Worm (Caenorhabditis elegans) whole organism, L3 larva: Measurements from ENCODE around the gene ptr-16.

Source experiments
- R02D3.7 ChIP-seq: fragments of 150-350 bp; optimal IDR thresholded peaks from 2 replicates; lab custom pipeline; 2014; ENCODE audit warnings: missing biosample characterization, missing genetic modification characterization
- ZK546.5 ChIP-seq: sonication (generic microtip); optimal IDR thresholded peaks from 2 replicates; lab custom pipeline; 2017; ENCODE audit warnings: missing biosample characterization, missing genetic modification characterization
- aly-2 ChIP-seq: fragments of 150-350 bp; optimal IDR thresholded peaks from 2 replicates; lab custom pipeline; 2014; ENCODE audit warnings: missing biosample characterization, missing genetic modification characterization
- ama-1 ChIP-seq: fragments of 150-350 bp; optimal IDR thresholded peaks from 2 replicates; lab custom pipeline; 2018
- ceh-82 ChIP-seq: fragments of 150-350 bp; optimal IDR thresholded peaks from 2 replicates; lab custom pipeline; 2014; ENCODE audit warnings: missing biosample characterization, missing genetic modification characterization
- egl-27 ChIP-seq: sonication (generic microtip); optimal IDR thresholded peaks from 4 replicates; lab custom pipeline; 2017; ENCODE audit warnings: missing biosample characterization, missing genetic modification reagents, missing genetic modification characterization
- egl-5 ChIP-seq: fragments of 150-350 bp; optimal IDR thresholded peaks from 2 replicates; lab custom pipeline; 2017; ENCODE audit warnings: missing biosample characterization, missing genetic modification reagents, missing genetic modification characterization, inconsistent platforms
- elt-2 ChIP-seq: sonication (generic microtip); optimal IDR thresholded peaks from 2 replicates; lab custom pipeline; 2016; ENCODE audit warnings: missing genetic modification reagents, mild to moderate bottlenecking, missing genetic modification characterization, missing compliant biosample characterization
- eor-1 ChIP-seq, 2 experiments: fragments of 150-350 bp; optimal IDR thresholded peaks; 2 replicates each; lab custom pipeline; 2014 to 2018; ENCODE audit warnings: missing biosample characterization in 2 of 2, missing genetic modification characterization in 2 of 2
- fkh-10 ChIP-seq: sonication (generic microtip); optimal IDR thresholded peaks from 2 replicates; lab custom pipeline; 2017; ENCODE audit warnings: missing biosample characterization, missing genetic modification reagents, missing genetic modification characterization
- fkh-2 ChIP-seq: fragments of 150-350 bp; optimal IDR thresholded peaks from 2 replicates; lab custom pipeline; 2014; ENCODE audit warnings: missing biosample characterization, missing genetic modification reagents, missing genetic modification characterization
- jun-1 ChIP-seq: fragments of 150-350 bp; optimal IDR thresholded peaks from 2 replicates; lab custom pipeline; 2014; ENCODE audit warnings: missing biosample characterization, missing genetic modification reagents, missing genetic modification characterization
- lin-15B ChIP-seq: fragments of 150-350 bp; optimal IDR thresholded peaks from 2 replicates; lab custom pipeline; 2014; ENCODE audit warnings: missing biosample characterization, missing genetic modification characterization
- lin-39 ChIP-seq: fragments of 150-350 bp; optimal IDR thresholded peaks from 2 replicates; lab custom pipeline; 2018; ENCODE audit warnings: missing biosample characterization, missing genetic modification reagents, missing genetic modification characterization
- lsy-12 ChIP-seq: sonication (generic microtip); optimal IDR thresholded peaks from 2 replicates; lab custom pipeline; 2016; ENCODE audit warnings: mild to moderate bottlenecking, missing genetic modification characterization, missing compliant biosample characterization
- mdl-1 ChIP-seq: fragments of 150-350 bp; optimal IDR thresholded peaks from 2 replicates; lab custom pipeline; 2014; ENCODE audit warnings: missing biosample characterization, missing genetic modification characterization
- mml-1 ChIP-seq: fragments of 150-350 bp; sonication (generic microtip); optimal IDR thresholded peaks from 3 replicates; lab custom pipeline; 2014; ENCODE audit warnings: missing biosample characterization, missing genetic modification characterization
- nfya-1 ChIP-seq: sonication (generic microtip); optimal IDR thresholded peaks from 2 replicates; lab custom pipeline; 2017; ENCODE audit warnings: missing genetic modification characterization, mild to moderate bottlenecking, missing compliant biosample characterization, antibody characterized with exemption, moderate library complexity; ENCODE audit not compliant: insufficient read depth
- nhr-23 ChIP-seq: fragments of 150-350 bp; optimal IDR thresholded peaks from 2 replicates; lab custom pipeline; 2014; ENCODE audit warnings: missing biosample characterization, missing genetic modification reagents, missing genetic modification characterization
- nhr-25 ChIP-seq: sonication (generic microtip); optimal IDR thresholded peaks from 2 replicates; lab custom pipeline; 2017; ENCODE audit warnings: missing biosample characterization, missing genetic modification characterization
- nhr-43 ChIP-seq: sonication (generic microtip); optimal IDR thresholded peaks from 2 replicates; lab custom pipeline; 2016; ENCODE audit warnings: mild to moderate bottlenecking, missing genetic modification characterization, missing compliant biosample characterization; ENCODE audit not compliant: poor library complexity, severe bottlenecking
- nhr-67 ChIP-seq: fragments of 150-350 bp; optimal IDR thresholded peaks from 2 replicates; lab custom pipeline; 2014; ENCODE audit warnings: missing biosample characterization, missing genetic modification characterization
- nhr-76 ChIP-seq: fragments of 150-350 bp; sonication (generic microtip); optimal IDR thresholded peaks from 5 replicates; lab custom pipeline; 2014; ENCODE audit warnings: missing biosample characterization, missing genetic modification characterization
- nhr-77 ChIP-seq: fragments of 150-350 bp; optimal IDR thresholded peaks from 2 replicates; lab custom pipeline; 2014; ENCODE audit warnings: missing biosample characterization, missing genetic modification characterization
- pha-4 ChIP-seq: fragments of 150-350 bp; optimal IDR thresholded peaks from 2 replicates; lab custom pipeline; 2014; ENCODE audit warnings: missing biosample characterization, missing genetic modification reagents, missing genetic modification characterization
- skn-1 ChIP-seq: fragments of 150-350 bp; optimal IDR thresholded peaks from 2 replicates; lab custom pipeline; 2014; ENCODE audit warnings: missing biosample characterization, missing genetic modification characterization
- snpc-4 ChIP-seq: fragments of 150-350 bp; optimal IDR thresholded peaks from 2 replicates; lab custom pipeline; 2014; ENCODE audit warnings: missing biosample characterization, missing genetic modification characterization
- ztf-4 ChIP-seq: fragments of 150-350 bp; optimal IDR thresholded peaks from 2 replicates; lab custom pipeline; 2014; ENCODE audit warnings: missing biosample characterization, missing genetic modification characterization

ptr-16 gene

DNA sequence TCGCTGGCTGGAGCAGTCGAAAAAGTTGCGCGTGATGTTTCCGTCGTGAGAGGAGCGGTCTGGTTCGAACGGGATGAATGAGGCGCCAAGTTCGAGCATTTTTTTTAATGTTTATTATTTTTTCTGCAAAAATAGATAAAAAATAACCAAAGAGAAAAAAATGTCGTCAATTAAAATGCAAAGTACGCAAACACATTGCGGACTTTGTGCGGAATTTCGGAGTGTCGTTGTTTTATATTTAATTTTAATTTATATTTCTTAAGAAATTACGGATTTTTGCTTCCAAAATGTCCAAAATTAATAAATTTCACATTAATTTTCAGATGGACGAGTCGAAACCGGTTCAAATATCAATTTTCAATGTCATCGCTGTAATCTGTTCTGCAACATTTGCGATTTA, 30.5 kb downstream of the ptr-16 start, which contains the start of the genes wrb-1 and Y50D4A.4 (continued):
- peak; percentile 56 for TF ChIP-seq nfya-1
- TF ChIP-seq fkh-2 (tag; lab: Kevin White, UChicago) = no peak
- no peak for TF ChIP-seq nhr-25
- TF ChIP-seq ceh-82 (tag; lab: Kevin White, UChicago) = no peak
- TF ChIP-seq ztf-4 (tag; lab: Kevin White, UChicago) = no peak
- no peak for TF ChIP-seq lsy-12 (tag; lab: Kevin White, UChicago)
- TF ChIP-seq jun-1 = no peak
- peak; percentile 76 for TF ChIP-seq lin-15B (tag; lab: Kevin White, UChicago)
- no peak for TF ChIP-seq nhr-77 (tag; lab: Kevin White, UChicago)
- TF ChIP-seq aly-2 (tag; lab: Kevin White, UChicago) = no peak
- peak; percentile 87 for TF ChIP-seq pha-4
- no peak for TF ChIP-seq lin-39
- peak; percentile 71 for TF ChIP-seq snpc-4 (tag; lab: Kevin White, UChicago)
- no peak for TF ChIP-seq nhr-43 (tag; lab: Kevin White, UChicago)
- TF ChIP-seq ama-1 (lab: Kevin White, UChicago) = no peak
- no peak for TF ChIP-seq nhr-67 (tag; lab: Kevin White, UChicago)
- peak; percentile 22 for TF ChIP-seq egl-5 (tag; lab: Kevin White, UChicago)

DNA sequence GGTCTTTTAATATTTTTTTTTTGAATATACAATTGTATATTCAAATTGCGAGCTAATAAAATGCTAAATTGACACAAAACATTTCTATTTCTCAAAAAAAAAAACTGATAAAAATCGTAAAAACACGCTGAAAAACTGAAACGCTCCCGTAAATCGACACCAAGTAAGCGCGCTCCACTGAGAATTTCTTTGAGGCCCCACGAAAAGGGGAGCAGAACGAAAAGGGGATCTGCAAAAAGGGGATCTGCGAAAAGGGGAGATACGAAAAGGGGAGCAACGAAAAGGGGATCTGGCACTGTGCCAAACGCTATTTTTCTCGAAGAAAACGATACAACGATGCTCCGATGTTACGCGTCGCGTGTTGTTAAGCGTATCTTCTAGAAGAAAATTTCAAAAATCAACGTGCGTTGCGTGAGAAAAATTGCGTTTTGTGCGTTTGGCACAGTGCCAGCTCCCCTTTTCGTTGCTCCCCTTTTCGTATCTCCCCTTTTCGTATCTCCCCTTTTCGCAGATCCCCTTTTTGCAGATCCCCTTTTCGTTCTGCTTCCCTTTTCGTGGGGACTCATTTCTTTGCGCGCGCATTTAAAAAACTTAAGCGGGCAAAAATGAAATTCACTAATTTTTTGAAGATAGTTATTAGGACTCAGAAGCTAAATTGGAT, 31.7 kb downstream of the ptr-16 start:
- TF ChIP-seq elt-2 (peak; percentile 10), lsy-12 (tag; lab: Kevin White, UChicago) (peak; percentile 27), lin-15B (tag; lab: Kevin White, UChicago) (peak; percentile 29), R02D3.7 (tag; lab: Kevin White, UChicago) (peak; percentile 87), nfya-1 (peak; percentile 23)

DNA sequence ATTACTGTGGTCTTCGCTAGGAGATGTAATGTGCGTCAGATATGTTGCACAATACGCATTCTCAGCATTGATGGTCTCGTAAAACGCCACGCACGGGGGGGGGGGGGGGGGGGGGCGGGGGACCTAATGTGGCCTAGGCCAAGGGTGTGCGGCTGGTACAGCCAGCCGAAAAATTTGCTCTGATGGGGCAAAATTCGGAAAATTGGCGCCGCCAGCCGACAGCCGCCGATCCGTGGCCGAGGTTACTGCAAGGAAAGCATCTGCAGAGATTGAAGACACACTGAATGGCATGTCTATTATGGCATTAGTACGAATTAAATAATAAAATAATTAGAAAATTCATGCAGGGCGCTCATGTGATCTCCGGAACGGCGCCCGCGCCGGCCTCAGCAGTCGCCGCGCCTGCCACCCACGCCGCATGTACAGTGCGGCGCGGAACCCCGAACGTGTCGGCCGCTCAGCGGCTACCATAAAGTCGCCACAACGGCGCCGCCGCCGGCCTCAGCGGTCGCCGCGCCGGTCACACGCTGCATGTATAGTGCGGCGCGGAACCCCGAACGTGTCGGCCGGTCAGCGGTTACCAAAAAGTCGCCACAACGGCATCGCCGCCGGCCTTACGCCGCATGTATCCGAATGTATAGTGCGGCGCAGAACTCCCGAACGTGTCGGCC, 33.8 kb downstream of the ptr-16 start, which contains the start of gene Y50D4A.6:
Gene Y50D4A.6 (minus strand): TSS at position 51 of the 671 bp plus-strand sequence.
- no peak for TF ChIP-seq eor-1 (tag; optimal IDR thresholded peaks at IDR 0.05; lab: Kevin White, UChicago)

DNA sequence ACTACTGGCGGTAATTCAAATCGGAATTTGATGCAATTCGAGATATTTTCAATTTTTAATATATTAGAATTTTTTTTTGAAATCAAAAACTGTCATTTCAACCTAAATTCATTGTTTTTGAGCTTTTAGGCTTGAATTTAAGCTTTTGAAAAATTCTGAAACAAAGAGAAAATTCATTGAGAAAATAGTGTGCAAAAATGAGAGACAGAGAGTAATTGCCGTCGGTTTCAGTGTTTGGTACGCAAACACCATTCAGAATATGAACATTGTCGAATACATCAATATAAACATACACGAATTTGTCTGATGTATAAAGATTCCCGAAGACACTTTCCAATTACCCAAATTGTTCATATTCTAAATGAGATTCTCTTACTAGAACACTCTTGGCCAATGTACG, 36.2 kb downstream of the ptr-16 start:
- no peak for TF ChIP-seq ceh-82 (tag; lab: Kevin White, UChicago)
- no peak for TF ChIP-seq nhr-76
- peak; percentile 4 for TF ChIP-seq lin-15B (tag; lab: Kevin White, UChicago)
- TF ChIP-seq aly-2 (tag; lab: Kevin White, UChicago) = no peak
- no peak for TF ChIP-seq nhr-67 (tag; lab: Kevin White, UChicago)
- TF ChIP-seq nhr-43 (tag; lab: Kevin White, UChicago) = no peak
- no peak for TF ChIP-seq mdl-1 (tag; lab: Kevin White, UChicago)
- no peak for TF ChIP-seq nhr-23 (tag; lab: Kevin White, UChicago)

DNA sequence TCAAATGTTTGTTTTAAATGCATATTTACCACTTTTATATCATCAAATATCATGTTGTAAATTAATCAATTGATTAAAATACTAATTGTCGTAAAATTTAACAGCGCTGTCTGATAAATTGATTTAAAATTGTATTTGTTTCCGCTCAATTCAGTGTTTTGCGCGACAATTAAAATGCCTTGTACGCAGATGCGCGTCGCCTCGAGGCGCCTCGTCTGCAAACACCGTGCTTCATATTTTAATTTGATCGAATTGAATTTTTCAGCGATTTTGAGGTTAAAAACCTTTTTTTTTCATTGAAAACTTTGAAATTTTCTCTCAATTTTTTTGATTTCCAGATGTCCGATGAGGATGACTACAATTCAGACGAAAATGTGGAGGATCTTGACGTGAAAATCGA, 41.5 kb downstream of the ptr-16 start, which contains the start of gene Y50D4A.5:
Gene Y50D4A.5 (plus strand): TSS at position 337 of the 400 bp plus-strand sequence.
- TF ChIP-seq lin-15B (tag; lab: Kevin White, UChicago) (peak; percentile 6), snpc-4 (tag; lab: Kevin White, UChicago) (no peak)

DNA sequence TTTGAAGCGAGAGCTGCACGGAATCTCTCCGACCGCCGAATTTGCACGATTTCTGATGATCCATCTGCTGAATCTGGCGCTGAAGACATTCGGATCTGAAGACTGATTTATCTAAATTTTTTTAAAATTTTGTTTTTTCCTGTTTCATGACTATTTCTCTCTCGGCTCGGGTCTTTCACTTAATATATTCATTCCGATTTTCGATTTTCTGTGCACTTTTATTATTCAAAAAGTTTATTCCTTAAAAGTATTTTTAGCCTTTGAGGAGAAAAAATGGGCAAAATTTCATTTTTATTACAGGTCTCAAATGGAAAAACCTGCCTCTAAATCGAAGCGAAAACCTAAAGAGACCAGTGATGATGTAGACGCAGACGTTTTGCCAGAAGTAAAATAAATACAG, 42.1 kb downstream of the ptr-16 start, which contains the start of gene Y50D4A.1:
Gene Y50D4A.1 (plus strand): TSS at position 301 of the 400 bp plus-strand sequence.
- TF ChIP-seq nhr-23 (tag; lab: Kevin White, UChicago) = no peak
- TF ChIP-seq nhr-77 (tag; lab: Kevin White, UChicago) = no peak
- no peak for TF ChIP-seq fkh-2 (tag; lab: Kevin White, UChicago)
- no peak for TF ChIP-seq fkh-10 (GFP tag; lab: Kevin White, UChicago)
- TF ChIP-seq egl-27 (tag; lab: Kevin White, UChicago) = no peak
- no peak for TF ChIP-seq ZK546.5 (tag; lab: Kevin White, UChicago)
- no peak for TF ChIP-seq R02D3.7 (tag; lab: Kevin White, UChicago)
- TF ChIP-seq mml-1 (tag; lab: Kevin White, UChicago) = no peak
- no peak for TF ChIP-seq skn-1 (tag; lab: Kevin White, UChicago)
